Worm (Caenorhabditis elegans): ENCODE data around the gene dod-22.

ce11 chrIV:13008405-13009208 is 43.4 kb downstream of the dod-22 start, which contains the start of gene mbk-2:
- no peak for TF ChIP-seq lin-13 (GFP tag; optimal IDR thresholded peaks at IDR 0.05)
- no peak for TF ChIP-seq ztf-11 (tag; optimal IDR thresholded peaks at IDR 0.05)
